Worm (Caenorhabditis elegans): ENCODE measurements around the gene oac-24.

ce11 chrV:4742190-4742589, 31.6 kb downstream of the oac-24 start, which contains the start of gene ugt-61:
- no peak for TF ChIP-seq ceh-22 (tag; optimal IDR thresholded peaks at IDR 0.05)
- TF ChIP-seq madf-2 (tag; optimal IDR thresholded peaks at IDR 0.05) = no peak
- TF ChIP-seq sdc-2 (tag; optimal IDR thresholded peaks at IDR 0.05) = no peak
- TF ChIP-seq pag-3 (tag; optimal IDR thresholded peaks at IDR 0.05; ENCODE audit: borderline replicate concordance) = no peak
- TF ChIP-seq ceh-9 (tag; optimal IDR thresholded peaks at IDR 0.05) = no peak
- no peak for TF ChIP-seq hlh-8 (tag; optimal IDR thresholded peaks at IDR 0.05)
- TF ChIP-seq unc-55 (GFP tag; optimal IDR thresholded peaks at IDR 0.05) = no peak

All from whole organism, late embryonic.